Worm (Caenorhabditis elegans): ENCODE results near the gene twk-34.
A peak's percentile ranks its signal among the peaks of the same experiment; 100 is the strongest.

twk-34 gene

ce11 chrV:15719570-15719969 lies 14.8 kb downstream of the twk-34 start, which contains the start of gene Y6E2A.7:
Gene Y6E2A.7 (plus strand): TSS chrV:15719870.
- TF ChIP-seq ztf-11 (tag; optimal IDR thresholded peaks at IDR 0.05) (no peak), lim-7 (GFP tag; IDR thresholded peaks at IDR 0.05) (no peak), vab-7 (GFP tag; IDR thresholded peaks at IDR 0.05) (no peak), hlh-11 (tag; optimal IDR thresholded peaks at IDR 0.05) (no peak), dmd-6 (GFP tag; IDR thresholded peaks at IDR 0.05) (no peak), lin-13 (GFP tag; optimal IDR thresholded peaks at IDR 0.05) (no peak), mdl-1 (tag; optimal IDR thresholded peaks at IDR 0.05) (no peak), tra-1 (GFP tag; IDR thresholded peaks at IDR 0.05) (no peak), php-3 (GFP tag; IDR thresholded peaks at IDR 0.05) (no peak), nhr-6 (tag; optimal IDR thresholded peaks at IDR 0.05) (no peak), zag-1 (tag; optimal IDR thresholded peaks at IDR 0.05) (no peak), sdz-12 (GFP tag; optimal IDR thresholded peaks at IDR 0.05) (no peak), ceh-20 (GFP tag; IDR thresholded peaks at IDR 0.05) (no peak), nhr-11 (tag; optimal IDR thresholded peaks at IDR 0.05) (no peak), F10B5.3 (tag; optimal IDR thresholded peaks at IDR 0.05) (no peak), daf-16 (GFP tag; optimal IDR thresholded peaks at IDR 0.05) (no peak), daf-16 (tag; optimal IDR thresholded peaks at IDR 0.05) (no peak), dve-1 (tag; optimal IDR thresholded peaks at IDR 0.05; ENCODE audit: insufficient read depth) (no peak), fos-1 (tag; optimal IDR thresholded peaks at IDR 0.05) (no peak)

DNA sequence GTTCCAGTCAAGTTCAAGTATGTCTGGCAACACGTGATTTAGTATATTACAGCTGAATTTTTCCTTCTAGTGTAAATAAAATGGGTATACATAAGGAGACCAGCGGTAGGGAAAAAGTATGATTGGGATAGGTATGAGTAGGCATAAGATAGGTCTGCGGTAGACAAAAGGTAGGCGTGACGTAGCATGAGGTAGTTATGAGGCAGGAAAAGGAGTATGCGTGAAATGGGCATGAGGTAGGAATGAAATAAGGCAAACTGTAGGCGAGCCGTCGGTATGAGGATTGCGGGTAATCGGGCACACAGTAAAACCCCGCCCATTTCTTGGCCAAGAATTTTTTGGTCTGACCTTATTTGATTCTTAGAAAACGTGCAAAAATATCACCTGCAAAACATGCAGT lies 16.7 kb downstream of the twk-34 start:
- TF ChIP-seq aha-1 (tag) (peak; percentile 24), sdz-12 (GFP tag; optimal IDR thresholded peaks at IDR 0.05) (no peak), spr-1 (tag; optimal IDR thresholded peaks at IDR 0.05) (no peak), madf-9 (GFP tag; conservative IDR thresholded peaks at IDR 0.05) (no peak)

DNA sequence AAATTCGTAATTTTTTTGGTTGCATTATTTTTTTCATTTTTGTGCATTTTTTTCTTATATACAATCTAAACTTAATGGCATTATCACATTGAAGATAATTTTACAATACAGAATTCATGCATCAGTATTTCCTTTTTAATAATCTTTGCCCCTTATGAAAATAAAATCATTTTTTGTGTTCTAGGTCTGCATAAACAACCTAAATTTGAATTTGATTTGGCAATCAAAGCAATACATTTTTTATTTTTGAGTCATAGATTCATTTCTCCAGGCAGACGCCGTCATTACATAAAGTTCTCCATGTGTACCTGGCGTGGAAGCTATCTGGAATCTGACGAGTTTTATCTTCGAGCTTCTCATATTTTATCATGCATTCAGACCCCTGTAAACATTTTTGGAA lies 17.1 kb downstream of the twk-34 start, which contains the start of gene srh-140:
Gene srh-140, plus strand, starts transcription at position 301 of the 400 bp plus-strand sequence.
- TF ChIP-seq daf-16 (GFP tag; optimal IDR thresholded peaks at IDR 0.05), result no peak
- TF ChIP-seq daf-16 (tag; optimal IDR thresholded peaks at IDR 0.05), result no peak
- no peak for TF ChIP-seq hmg-1.1 (GFP tag; IDR thresholded peaks at IDR 0.05)
- no peak for TF ChIP-seq jun-1 (tag; optimal IDR thresholded peaks at IDR 0.05)
- TF ChIP-seq madf-9 (GFP tag; conservative IDR thresholded peaks at IDR 0.05), result no peak
- TF ChIP-seq ceh-62 (tag; optimal IDR thresholded peaks at IDR 0.05), result no peak
- no peak for TF ChIP-seq ztf-11 (tag; optimal IDR thresholded peaks at IDR 0.05)
- TF ChIP-seq daf-12 (tag; optimal IDR thresholded peaks at IDR 0.05), result no peak
- no peak for TF ChIP-seq Y75B8A.6 (GFP tag; IDR thresholded peaks at IDR 0.05)
- no peak for TF ChIP-seq lin-13 (GFP tag; optimal IDR thresholded peaks at IDR 0.05)
- TF ChIP-seq attf-4 (tag; optimal IDR thresholded peaks at IDR 0.05), result no peak
- TF ChIP-seq spr-1 (tag; optimal IDR thresholded peaks at IDR 0.05), result no peak

DNA sequence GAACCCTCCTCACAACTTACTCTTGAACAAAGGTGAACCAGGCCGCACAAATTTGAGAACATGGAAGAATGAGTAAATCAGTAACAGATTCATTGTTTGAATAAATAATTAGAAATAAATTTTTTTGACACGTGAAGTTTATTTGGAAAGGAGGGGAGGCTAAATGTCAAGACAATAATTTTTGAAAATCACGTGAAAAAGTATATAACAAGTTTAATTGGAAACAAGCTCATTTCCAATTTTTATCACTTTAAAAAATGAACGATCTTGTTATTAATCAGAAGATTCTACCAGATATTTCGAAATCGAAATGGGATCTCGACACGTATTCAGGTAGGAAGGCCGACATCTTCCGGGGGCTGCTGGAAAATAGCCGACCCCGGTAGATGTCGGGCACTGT lies 21.9 kb downstream of the twk-34 start, which contains the start of the genes irld-57 and sfxn-1.3:
Gene irld-57, minus strand, starts transcription at position 101 of the 400 bp plus-strand sequence.
Gene sfxn-1.3, plus strand, starts transcription at position 232 of the 400 bp plus-strand sequence.
- TF ChIP-seq nhr-25 (tag; optimal IDR thresholded peaks at IDR 0.05; ENCODE audit: borderline replicate concordance, insufficient read depth) (no peak), T26A8.4 (GFP tag; IDR thresholded peaks at IDR 0.05) (no peak), snpc-4 (tag; optimal IDR thresholded peaks at IDR 0.05) (no peak), skn-1 (tag; optimal IDR thresholded peaks at IDR 0.05) (no peak), dpl-1 (GFP tag; optimal IDR thresholded peaks at IDR 0.05) (no peak), spr-3 (GFP tag; optimal IDR thresholded peaks at IDR 0.05) (no peak), zfp-2 (tag; optimal IDR thresholded peaks at IDR 0.05) (no peak), daf-16 (GFP tag; optimal IDR thresholded peaks at IDR 0.05) (no peak), daf-16 (tag; optimal IDR thresholded peaks at IDR 0.05) (no peak), hlh-11 (tag; optimal IDR thresholded peaks at IDR 0.05) (no peak), Y48G9A.11 (GFP tag; IDR thresholded peaks at IDR 0.05) (no peak), T20F7.1 (GFP tag; optimal IDR thresholded peaks at IDR 0.05) (no peak), set-16 (GFP tag; IDR thresholded peaks at IDR 0.05) (no peak), lin-15B (tag; optimal IDR thresholded peaks at IDR 0.05) (no peak), ceh-28 (tag; optimal IDR thresholded peaks at IDR 0.05) (no peak), ZK546.5 (tag; optimal IDR thresholded peaks at IDR 0.05) (no peak), Y105C5A.15 (GFP tag; IDR thresholded peaks at IDR 0.05) (no peak), saeg-2 (GFP tag; IDR thresholded peaks at IDR 0.05) (no peak)
